Worm (Caenorhabditis elegans): Measurements from ENCODE around the gene B0252.5.

B0252.5 gene

DNA sequence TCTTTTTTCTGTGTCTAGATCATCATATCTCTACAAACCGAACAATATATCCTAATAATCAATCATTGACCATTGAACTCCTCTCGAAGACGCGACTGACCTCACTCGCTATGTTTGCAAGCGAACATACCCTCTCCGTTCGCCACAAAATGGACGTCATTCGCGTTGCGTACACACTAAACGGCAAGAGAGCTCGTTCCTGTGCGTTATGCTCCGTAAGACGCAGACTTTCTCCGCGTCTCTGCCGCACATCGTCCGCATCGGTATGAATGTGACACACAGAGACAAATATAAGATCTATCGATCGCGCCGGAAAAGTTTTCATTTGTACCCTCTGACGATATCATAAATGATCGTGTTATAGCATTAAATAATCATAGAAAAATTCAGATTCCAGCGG, 7.4 kb upstream of the B0252.5 start:
- peak; percentile 48 for TF ChIP-seq ref-2 (tag; optimal IDR thresholded peaks at IDR 0.05)
- no peak for TF ChIP-seq pha-2 (tag; optimal IDR thresholded peaks at IDR 0.05)
- no peak for TF ChIP-seq pax-1 (tag; optimal IDR thresholded peaks at IDR 0.05)
- no peak for TF ChIP-seq lin-11 (tag; optimal IDR thresholded peaks at IDR 0.05)
- TF ChIP-seq rnt-1 (tag; optimal IDR thresholded peaks at IDR 0.05) = no peak
- TF ChIP-seq madf-2 (tag; optimal IDR thresholded peaks at IDR 0.05) = peak; percentile 98
- no peak for TF ChIP-seq zip-5 (tag; optimal IDR thresholded peaks at IDR 0.05)
- peak; percentile 4 for TF ChIP-seq ceh-48 (tag; optimal IDR thresholded peaks at IDR 0.05)
- TF ChIP-seq C08G9.2 (tag; optimal IDR thresholded peaks at IDR 0.05) = no peak

DNA sequence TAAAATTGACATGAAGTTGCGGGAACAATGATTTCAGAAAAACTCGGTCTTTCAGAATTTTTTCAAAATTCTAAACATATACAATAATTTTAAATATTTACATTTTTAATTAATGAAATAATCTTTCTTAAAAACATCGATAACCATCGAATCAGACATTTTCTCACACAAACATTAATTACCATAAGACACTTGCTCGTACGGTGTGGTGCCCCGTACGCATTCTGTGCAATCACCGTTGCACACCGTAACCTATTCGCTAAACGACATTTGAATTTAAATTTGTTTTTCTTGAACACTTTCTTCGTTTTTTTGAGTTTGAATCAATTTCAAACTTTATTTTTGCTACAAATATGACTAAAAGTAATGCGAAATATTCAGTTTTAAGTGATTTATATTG, 5.1 kb upstream of the B0252.5 start:
- TF ChIP-seq odd-2 (tag; optimal IDR thresholded peaks at IDR 0.05) (no peak), dmd-4 (tag; optimal IDR thresholded peaks at IDR 0.05; ENCODE audit: borderline replicate concordance) (no peak), tbx-2 (tag; optimal IDR thresholded peaks at IDR 0.05) (no peak), ahr-1 (tag; optimal IDR thresholded peaks at IDR 0.05) (no peak), hlh-6 (tag; optimal IDR thresholded peaks at IDR 0.05) (no peak), C38D4.7 (GFP tag; optimal IDR thresholded peaks at IDR 0.05) (no peak), ceh-6 (GFP tag; optimal IDR thresholded peaks at IDR 0.05) (no peak), ceh-48 (tag; optimal IDR thresholded peaks at IDR 0.05) (no peak), hlh-13 (GFP tag; optimal IDR thresholded peaks at IDR 0.05) (no peak), zip-5 (tag; optimal IDR thresholded peaks at IDR 0.05) (no peak), ceh-45 (GFP tag; IDR thresholded peaks at IDR 0.05) (no peak), ceh-9 (tag; optimal IDR thresholded peaks at IDR 0.05) (no peak), madf-2 (tag; optimal IDR thresholded peaks at IDR 0.05) (no peak), C08G9.2 (tag; optimal IDR thresholded peaks at IDR 0.05) (no peak)

DNA sequence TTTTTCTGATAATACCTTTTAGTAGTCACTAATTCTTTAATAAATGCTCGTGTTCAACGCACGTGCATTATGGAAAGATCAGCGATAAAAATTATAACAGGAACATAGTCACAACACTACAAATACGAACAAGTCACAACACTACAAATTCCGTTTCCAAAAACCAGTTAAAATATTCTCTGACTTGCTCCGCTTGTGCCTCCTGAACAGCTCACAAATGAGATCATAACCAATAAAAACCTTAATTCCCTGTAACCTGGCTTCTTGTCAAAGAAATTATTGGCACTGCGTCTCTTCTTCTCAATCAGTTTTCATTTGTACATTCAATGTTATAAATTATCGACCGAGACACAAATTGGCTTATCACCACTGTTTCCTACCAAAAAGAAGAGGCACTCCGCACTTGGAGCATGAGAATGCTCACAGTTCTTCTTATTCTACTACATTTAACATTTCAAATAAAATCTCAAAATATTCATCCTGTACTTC, 729 bp upstream of the B0252.5 start, which contains the start of gene B0252.1:
TSS of gene B0252.1 (plus strand) at position 318 of the 489 bp plus-strand sequence.
- TF ChIP-seq F13H6.1 (tag; optimal IDR thresholded peaks at IDR 0.05) = no peak
- no peak for TF ChIP-seq che-1 (tag; optimal IDR thresholded peaks at IDR 0.05)
- no peak for TF ChIP-seq unc-3 (GFP tag; conservative IDR thresholded peaks at IDR 0.05)
- no peak for TF ChIP-seq unc-3 (tag; optimal IDR thresholded peaks at IDR 0.05)
- no peak for TF ChIP-seq ceh-18 (tag; optimal IDR thresholded peaks at IDR 0.05)
- no peak for TF ChIP-seq lin-11 (tag; optimal IDR thresholded peaks at IDR 0.05)
- no peak for TF ChIP-seq syd-9 (tag; optimal IDR thresholded peaks at IDR 0.05)
- TF ChIP-seq pag-3 (tag; optimal IDR thresholded peaks at IDR 0.05; ENCODE audit: borderline replicate concordance) = no peak
- TF ChIP-seq ttx-3 (tag; optimal IDR thresholded peaks at IDR 0.05) = no peak
- TF ChIP-seq nfya-1 (tag; optimal IDR thresholded peaks at IDR 0.05) = no peak
- TF ChIP-seq K02D7.2 (tag; optimal IDR thresholded peaks at IDR 0.05) = no peak
- no peak for TF ChIP-seq ahr-1 (tag; optimal IDR thresholded peaks at IDR 0.05)
- no peak for TF ChIP-seq nhr-11 (tag; optimal IDR thresholded peaks at IDR 0.05)
- no peak for TF ChIP-seq sdc-2 (tag; optimal IDR thresholded peaks at IDR 0.05)
- no peak for TF ChIP-seq ceh-34 (tag; optimal IDR thresholded peaks at IDR 0.05)
- no peak for TF ChIP-seq hlh-15 (tag; optimal IDR thresholded peaks at IDR 0.05)
- TF ChIP-seq ceh-19 (GFP tag; optimal IDR thresholded peaks at IDR 0.05) = no peak
- TF ChIP-seq ceh-6 (GFP tag; optimal IDR thresholded peaks at IDR 0.05) = no peak
- no peak for TF ChIP-seq hlh-30 (tag; optimal IDR thresholded peaks at IDR 0.05; ENCODE audit: insufficient read depth)
- TF ChIP-seq eyg-1 (tag; optimal IDR thresholded peaks at IDR 0.05) = no peak
- TF ChIP-seq K09A11.1 (tag; optimal IDR thresholded peaks at IDR 0.05; ENCODE audit: insufficient read depth) = no peak

DNA sequence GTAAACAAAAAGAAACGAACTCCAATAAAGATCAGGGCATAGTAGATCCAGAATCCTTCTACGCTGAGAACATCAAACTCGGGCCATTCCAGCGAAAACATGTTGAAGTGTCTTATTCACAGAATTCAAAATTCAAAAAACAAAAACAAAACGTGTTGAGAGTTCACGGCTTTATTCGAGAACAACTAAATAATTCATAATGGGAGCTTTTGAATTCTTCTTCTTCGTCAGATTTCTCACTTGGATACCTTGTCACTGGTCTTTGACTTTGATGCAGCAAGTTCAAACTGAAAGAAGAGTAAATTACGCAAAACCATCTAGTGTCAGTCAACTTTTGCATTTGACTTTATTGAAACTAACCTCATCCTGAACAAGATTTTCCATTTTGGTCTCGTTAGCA, 968 bp downstream of the B0252.5 start, which contains the start of gene B0252.11:
TSS of gene B0252.11 (minus strand) at position 101 of the 400 bp plus-strand sequence.
- TF ChIP-seq ttx-3 (tag; optimal IDR thresholded peaks at IDR 0.05) (no peak), syd-9 (tag; optimal IDR thresholded peaks at IDR 0.05) (no peak), ceh-6 (GFP tag; optimal IDR thresholded peaks at IDR 0.05) (no peak), pros-1 (tag; optimal IDR thresholded peaks at IDR 0.05) (no peak)

Data from whole organism, late embryonic.